Worm (Caenorhabditis elegans) whole organism, midembryonic: ENCODE results near the gene num-1.

ENCODE experiments used
- cog-1 ChIP-seq: sonication (generic microtip); optimal IDR thresholded peaks from 2 replicates; lab custom pipeline; 2016; ENCODE audit warnings: missing genetic modification characterization, missing compliant biosample characterization
- flt-1 ChIP-seq: fragments of 200-800 bp; sonication (Bioruptor generic); IDR thresholded peaks from 2 replicates; pipeline ENCODE4 v1.3.6; 2022; ENCODE audit warnings: missing genetic modification characterization, missing compliant biosample characterization
- med-1 ChIP-seq: sonication (generic microtip); optimal IDR thresholded peaks from 2 replicates; lab custom pipeline; 2017; ENCODE audit warnings: missing genetic modification characterization, mild to moderate bottlenecking, missing compliant biosample characterization, antibody characterized with exemption, missing genetic modification reagents; ENCODE audit not compliant: insufficient read depth
- ref-1 ChIP-seq: fragments of 200-800 bp; sonication (Bioruptor generic); conservative IDR thresholded peaks from 2 replicates; pipeline ENCODE4 v1.3.6; 2022; ENCODE audit warnings: missing genetic modification reagents, missing genetic modification characterization, missing compliant biosample characterization
- ztf-23 ChIP-seq: fragments of 200-800 bp; sonication (Bioruptor generic); IDR thresholded peaks from 2 replicates; pipeline ENCODE4 v1.3.6; 2022; ENCODE audit warnings: missing genetic modification reagents, missing genetic modification characterization, missing compliant biosample characterization
- ztf-29 ChIP-seq: fragments of 200-800 bp; sonication (Bioruptor generic); IDR thresholded peaks from 2 replicates; pipeline ENCODE4 v1.3.6; 2022; ENCODE audit warnings: missing genetic modification reagents, missing genetic modification characterization, missing compliant biosample characterization

- no peak for TF ChIP-seq flt-1
- TF ChIP-seq cog-1 (tag; lab: Kevin White, UChicago): no peak
- no peak for TF ChIP-seq ztf-29 (GFP tag; lab: Robert Waterston, UW)
- TF ChIP-seq ztf-23 (GFP tag; lab: Robert Waterston, UW): no peak
- no peak for TF ChIP-seq med-1 (GFP tag; lab: Kevin White, UChicago)
- no peak for TF ChIP-seq ref-1 (GFP tag; lab: Robert Waterston, UW)
These were observed 38.7 kb downstream of the num-1 start, which contains the start of gene F31D4.8 for ce11 chrV:20868329-20868728.
